Fruit fly (Drosophila melanogaster) whole organism, wandering third instar larva: ENCODE results near the gene CG31751.

Source experiments
- Hnf4 ChIP-seq: fragments of 200-800 bp; sonication (Bioruptor generic); optimal IDR thresholded peaks from 2 replicates; lab custom pipeline; 2016; ENCODE audit warnings: missing biosample characterization, mild to moderate bottlenecking, missing genetic modification characterization
- dsf ChIP-seq: sonication (Bioruptor generic); optimal IDR thresholded peaks from 2 replicates; lab custom pipeline; 2016; ENCODE audit warnings: missing biosample characterization, missing genetic modification characterization, borderline replicate concordance
- foxo ChIP-seq, 2 experiments: fragments of 200-800 bp; sonication (Bioruptor generic); optimal IDR thresholded peaks; 2 replicates in 1 of 2; 3 replicates in 1 of 2; lab custom pipeline; 2016 to 2017; ENCODE audit warnings: missing biosample characterization in 2 of 2, missing genetic modification characterization in 2 of 2
- h ChIP-seq: fragments of 200-800 bp; sonication (Bioruptor generic); optimal IDR thresholded peaks from 3 replicates; lab custom pipeline; 2016; ENCODE audit warnings: missing biosample characterization, mild to moderate bottlenecking, missing genetic modification characterization
- psq ChIP-seq: fragments of 200-800 bp; sonication (Bioruptor generic); optimal IDR thresholded peaks from 3 replicates; lab custom pipeline; 2017; ENCODE audit warnings: missing biosample characterization, mild to moderate bottlenecking, missing genetic modification characterization, moderate library complexity
- tai ChIP-seq: sonication (Bioruptor generic); optimal IDR thresholded peaks from 2 replicates; lab custom pipeline; 2016; ENCODE audit warnings: missing biosample characterization, missing genetic modification characterization

- TF ChIP-seq Hnf4 (GFP tag; lab: Kevin White, UChicago) (no peak), dsf (no peak), tai (no peak), foxo (GFP tag; optimal IDR thresholded peaks at IDR 0.05; lab: Kevin White, UChicago) (no peak), psq (GFP tag; lab: Kevin White, UChicago) (no peak), h (GFP tag; lab: Kevin White, UChicago) (no peak)
Measured at dm6 chr2L:18689376-18689775, 12.4 kb downstream of the CG31751 start, which contains the start of gene CG10336.
